Fruit fly (Drosophila melanogaster) whole organism, prepupa: ENCODE data around the gene CG13917.

Experiments used
- Blimp-1 ChIP-seq: fragments of 200-800 bp; sonication (Bioruptor generic); optimal IDR thresholded peaks from 3 replicates; lab custom pipeline; 2017; ENCODE audit warnings: missing biosample characterization, missing genetic modification characterization, mild to moderate bottlenecking, moderate library complexity, missing genetic modification reagents
- CG10631 ChIP-seq: fragments of 200-800 bp; sonication (Bioruptor generic); optimal IDR thresholded peaks from 2 replicates; lab custom pipeline; 2016; ENCODE audit warnings: missing biosample characterization, missing genetic modification characterization
- CG10669 ChIP-seq: fragments of 200-800 bp; sonication (Bioruptor generic); optimal IDR thresholded peaks from 3 replicates; lab custom pipeline; 2018; ENCODE audit warnings: missing biosample characterization, mild to moderate bottlenecking, missing genetic modification characterization, moderate library complexity
- CG11762 ChIP-seq: fragments of 200-800 bp; sonication (Bioruptor generic); optimal IDR thresholded peaks from 3 replicates; lab custom pipeline; 2016; ENCODE audit warnings: missing biosample characterization, missing genetic modification characterization; ENCODE audit not compliant: insufficient read depth
- CG11902 ChIP-seq: fragments of 200-800 bp; sonication (Bioruptor generic); optimal IDR thresholded peaks from 3 replicates; lab custom pipeline; 2016; ENCODE audit warnings: missing biosample characterization, missing genetic modification characterization
- CG15336 ChIP-seq: fragments of 200-800 bp; sonication (Bioruptor generic); IDR thresholded peaks from 2 replicates; pipeline ENCODE4 v1.3.6; 2022; ENCODE audit warnings: missing biosample characterization, missing genetic modification characterization
- CG3032 ChIP-seq: fragments of 200-800 bp; optimal IDR thresholded peaks from 2 replicates; lab custom pipeline; 2019; ENCODE audit warnings: missing biosample characterization, mild to moderate bottlenecking, missing genetic modification characterization, moderate library complexity
- CG34406 ChIP-seq: fragments of 200-800 bp; sonication (Bioruptor generic); optimal IDR thresholded peaks from 3 replicates; lab custom pipeline; 2016; ENCODE audit warnings: missing biosample characterization, missing genetic modification characterization
- CG3919 ChIP-seq: fragments of 200-800 bp; sonication (Bioruptor generic); optimal IDR thresholded peaks from 3 replicates; lab custom pipeline; 2016; ENCODE audit warnings: missing biosample characterization, missing genetic modification characterization
- CG6163 ChIP-seq: fragments of 200-800 bp; sonication (Bioruptor generic); IDR thresholded peaks from 3 replicates; pipeline ENCODE4 v1.3.6; 2022; ENCODE audit warnings: missing biosample characterization, missing genetic modification characterization
- CG6276 ChIP-seq: fragments of 200-800 bp; sonication (Bioruptor generic); optimal IDR thresholded peaks from 2 replicates; lab custom pipeline; 2017; ENCODE audit warnings: missing biosample characterization, mild to moderate bottlenecking, missing genetic modification characterization
- CG6808 ChIP-seq: fragments of 200-800 bp; sonication (Bioruptor generic); optimal IDR thresholded peaks from 3 replicates; lab custom pipeline; 2017; ENCODE audit warnings: missing biosample characterization, missing genetic modification characterization, mild to moderate bottlenecking, moderate library complexity, missing genetic modification reagents
- CG6854 ChIP-seq: fragments of 200-800 bp; sonication (Bioruptor generic); optimal IDR thresholded peaks from 2 replicates; lab custom pipeline; 2017; ENCODE audit warnings: missing biosample characterization, mild to moderate bottlenecking, missing genetic modification characterization
- CG8119 ChIP-seq: fragments of 200-800 bp; sonication (Bioruptor generic); IDR thresholded peaks from 3 replicates; pipeline ENCODE4 v1.3.6; 2022; ENCODE audit warnings: missing biosample characterization, missing genetic modification characterization
- CG8319 ChIP-seq: fragments of 200-800 bp; sonication (Bioruptor generic); optimal IDR thresholded peaks from 3 replicates; lab custom pipeline; 2016; ENCODE audit warnings: missing biosample characterization, missing genetic modification characterization
- Eip75B ChIP-seq: fragments of 200-800 bp; sonication (Bioruptor generic); optimal IDR thresholded peaks from 3 replicates; lab custom pipeline; 2016; ENCODE audit warnings: missing biosample characterization, missing genetic modification characterization
- Eip78C ChIP-seq: fragments of 200-800 bp; sonication (Bioruptor generic); peaks from one replicate; lab custom pipeline; 2016; ENCODE audit warnings: missing biosample characterization, missing genetic modification characterization
- Ets21C ChIP-seq: fragments of 200-800 bp; sonication (Bioruptor generic); optimal IDR thresholded peaks from 3 replicates; lab custom pipeline; 2016; ENCODE audit warnings: missing biosample characterization, missing genetic modification characterization
- Hr38 ChIP-seq: sonication (Bioruptor generic); optimal IDR thresholded peaks from 2 replicates; lab custom pipeline; 2016; ENCODE audit warnings: missing biosample characterization, missing genetic modification characterization
- Hr39 ChIP-seq: fragments of 200-800 bp; sonication (Bioruptor generic); optimal IDR thresholded peaks from 2 replicates; lab custom pipeline; 2016; ENCODE audit warnings: missing biosample characterization, missing genetic modification characterization
- Hr4 ChIP-seq: fragments of 200-800 bp; sonication (Bioruptor generic); optimal IDR thresholded peaks from 3 replicates; lab custom pipeline; 2016; ENCODE audit warnings: missing biosample characterization, missing genetic modification characterization
- Lpt ChIP-seq: fragments of 200-800 bp; sonication (Bioruptor generic); optimal IDR thresholded peaks from 3 replicates; lab custom pipeline; 2016; ENCODE audit warnings: missing biosample characterization, missing genetic modification characterization
- OdsH ChIP-seq: fragments of 200-800 bp; sonication (Bioruptor generic); optimal IDR thresholded peaks from 3 replicates; lab custom pipeline; 2016; ENCODE audit warnings: missing biosample characterization, missing genetic modification characterization
- Sox102F ChIP-seq: fragments of 200-800 bp; sonication (Bioruptor generic); optimal IDR thresholded peaks from 2 replicates; lab custom pipeline; 2016; ENCODE audit warnings: missing biosample characterization, mild to moderate bottlenecking, missing genetic modification characterization
- Sox14 ChIP-seq: fragments of 200-800 bp; sonication (Bioruptor generic); optimal IDR thresholded peaks from 3 replicates; lab custom pipeline; 2016; ENCODE audit warnings: missing biosample characterization, missing genetic modification characterization
- achi ChIP-seq: fragments of 200-800 bp; sonication (Bioruptor generic); optimal IDR thresholded peaks from 3 replicates; lab custom pipeline; 2016; ENCODE audit warnings: missing biosample characterization, missing genetic modification characterization
- acj6 ChIP-seq: fragments of 200-800 bp; sonication (Bioruptor generic); optimal IDR thresholded peaks from 3 replicates; lab custom pipeline; 2016; ENCODE audit warnings: missing biosample characterization, missing genetic modification characterization
- cyc ChIP-seq: fragments of 200-800 bp; sonication (Bioruptor generic); optimal IDR thresholded peaks from 3 replicates; lab custom pipeline; 2016; ENCODE audit warnings: missing biosample characterization, missing genetic modification characterization
- dac ChIP-seq: fragments of 200-800 bp; sonication (Bioruptor generic); optimal IDR thresholded peaks from 2 replicates; lab custom pipeline; 2017; ENCODE audit warnings: missing biosample characterization, mild to moderate bottlenecking, missing genetic modification characterization
- eg ChIP-seq: fragments of 200-800 bp; sonication (Bioruptor generic); IDR thresholded peaks from 3 replicates; pipeline ENCODE4 v1.3.6; 2022; ENCODE audit warnings: missing biosample characterization, missing genetic modification characterization
- fd59A ChIP-seq: fragments of 200-800 bp; sonication (Bioruptor generic); optimal IDR thresholded peaks from 2 replicates; lab custom pipeline; 2017; ENCODE audit warnings: missing biosample characterization, mild to moderate bottlenecking, missing genetic modification characterization, missing genetic modification reagents
- fd85E ChIP-seq: fragments of 200-800 bp; sonication (Bioruptor generic); optimal IDR thresholded peaks from 3 replicates; lab custom pipeline; 2016; ENCODE audit warnings: missing biosample characterization, missing genetic modification characterization
- fkh ChIP-seq: fragments of 200-800 bp; sonication (Bioruptor generic); optimal IDR thresholded peaks from 3 replicates; lab custom pipeline; 2017; ENCODE audit warnings: missing biosample characterization, mild to moderate bottlenecking, missing genetic modification characterization, moderate library complexity
- lz ChIP-seq: fragments of 200-800 bp; sonication (Bioruptor generic); optimal IDR thresholded peaks from 3 replicates; lab custom pipeline; 2016; ENCODE audit warnings: missing biosample characterization, missing genetic modification characterization
- net ChIP-seq: fragments of 200-800 bp; sonication (Bioruptor generic); optimal IDR thresholded peaks from 3 replicates; lab custom pipeline; 2016; ENCODE audit warnings: missing biosample characterization, missing genetic modification characterization
- spab ChIP-seq: fragments of 200-800 bp; sonication (Bioruptor generic); optimal IDR thresholded peaks from 2 replicates; lab custom pipeline; 2017; ENCODE audit warnings: missing biosample characterization, mild to moderate bottlenecking, missing genetic modification characterization, missing genetic modification reagents
- ss ChIP-seq, 2 experiments: fragments of 200-800 bp; sonication (Bioruptor generic); optimal IDR thresholded peaks; 2 replicates in 1 of 2; 3 replicates in 1 of 2; lab custom pipeline; 2017 to 2018; ENCODE audit warnings: mild to moderate bottlenecking in 2 of 2, missing biosample characterization in 2 of 2, missing genetic modification characterization in 2 of 2, moderate library complexity in 1 of 2
- svp ChIP-seq: fragments of 200-800 bp; sonication (Bioruptor generic); peaks from one replicate; lab custom pipeline; 2016; ENCODE audit warnings: missing biosample characterization, missing genetic modification characterization

CG13917 gene

dm6 chr3L:1548345-1548970 is 28.0 kb upstream of the CG13917 start (continued):
- TF ChIP-seq CG3919 (GFP tag; lab: Kevin White, UChicago) (no peak), spab (no peak), CG6163 (GFP tag; lab: Robert Waterston, UW) (0 out of 3 replicates have a peak, but pooled peaks have one; percentile 15), CG6808 (no peak), ss (GFP tag; optimal IDR thresholded peaks at IDR 0.05; lab: Kevin White, UChicago) (no peak), CG10669 (GFP tag; lab: Kevin White, UChicago) (no peak), CG10631 (GFP tag; lab: Kevin White, UChicago) (no peak), CG11762 (GFP tag; lab: Kevin White, UChicago) (no peak), CG15336 (GFP tag; lab: Robert Waterston, UW) (no peak), CG8119 (GFP tag; lab: Robert Waterston, UW) (no peak), lz (GFP tag; lab: Kevin White, UChicago) (peak; percentile 82), Sox102F (peak; percentile 64), CG34406 (GFP tag; lab: Kevin White, UChicago) (peak; percentile 43), OdsH (GFP tag; lab: Kevin White, UChicago) (no peak), Blimp-1 (peak; percentile 52), achi (GFP tag; lab: Kevin White, UChicago) (no peak), fd59A (GFP tag; lab: Kevin White, UChicago) (no peak), svp (GFP tag; lab: Kevin White, UChicago) (peak; percentile 95), dac (no peak), Hr39 (GFP tag; lab: Kevin White, UChicago) (peak; percentile 81), eg (GFP tag; lab: Robert Waterston, UW) (no peak), CG8319 (GFP tag; lab: Kevin White, UChicago) (no peak), Ets21C (peak; percentile 72)

DNA sequence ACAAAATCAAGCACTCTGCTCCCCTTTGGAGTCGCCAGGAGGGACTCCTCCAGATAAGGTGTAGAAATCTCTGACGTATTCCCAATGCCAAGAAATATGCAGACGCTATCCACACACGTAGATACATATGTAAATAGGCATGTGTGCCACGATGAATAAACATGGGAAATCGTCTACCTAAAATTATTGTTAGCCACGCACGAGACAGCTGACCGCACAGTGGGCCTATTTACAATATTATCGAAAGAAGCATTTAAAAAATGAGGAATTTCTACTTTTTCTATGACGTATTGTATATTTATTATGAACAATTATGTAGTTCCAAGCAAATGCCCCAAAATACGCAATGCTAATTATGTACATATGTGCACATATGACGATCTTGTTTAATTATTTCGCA is 27.4 kb upstream of the CG13917 start:
- TF ChIP-seq CG8319 (GFP tag; lab: Kevin White, UChicago) (no peak), Sox14 (GFP tag; lab: Kevin White, UChicago) (no peak), net (no peak), Lpt (no peak), CG6276 (no peak), CG6854 (no peak), Hr38 (GFP tag; lab: Kevin White, UChicago) (no peak), OdsH (GFP tag; lab: Kevin White, UChicago) (no peak), Eip78C (GFP tag; lab: Kevin White, UChicago) (peak; percentile 43), CG11902 (GFP tag; lab: Kevin White, UChicago) (no peak), fkh (GFP tag; lab: Kevin White, UChicago) (peak; percentile 46), Hr4 (GFP tag; lab: Kevin White, UChicago) (peak; percentile 29), CG10669 (GFP tag; lab: Kevin White, UChicago) (no peak), acj6 (GFP tag; lab: Kevin White, UChicago) (no peak), fd85E (no peak)

- TF ChIP-seq svp (GFP tag; lab: Kevin White, UChicago) (peak; percentile 26), CG6163 (GFP tag; lab: Robert Waterston, UW) (peak; percentile 33; the same call in 1 of the 3 replicates), CG6808 (no peak), cyc (no peak), CG8119 (GFP tag; lab: Robert Waterston, UW) (no peak), CG3032 (no peak), Eip75B (GFP tag; lab: Kevin White, UChicago) (no peak)
Observed at dm6 chr3L:1549634-1550071, 26.8 kb upstream of the CG13917 start.
